Fruit fly (Drosophila melanogaster): ENCODE measurements around the gene CG2246.
A peak's percentile ranks its signal among the peaks of the same experiment; 100 is the strongest.

The CG2246 gene

DNA sequence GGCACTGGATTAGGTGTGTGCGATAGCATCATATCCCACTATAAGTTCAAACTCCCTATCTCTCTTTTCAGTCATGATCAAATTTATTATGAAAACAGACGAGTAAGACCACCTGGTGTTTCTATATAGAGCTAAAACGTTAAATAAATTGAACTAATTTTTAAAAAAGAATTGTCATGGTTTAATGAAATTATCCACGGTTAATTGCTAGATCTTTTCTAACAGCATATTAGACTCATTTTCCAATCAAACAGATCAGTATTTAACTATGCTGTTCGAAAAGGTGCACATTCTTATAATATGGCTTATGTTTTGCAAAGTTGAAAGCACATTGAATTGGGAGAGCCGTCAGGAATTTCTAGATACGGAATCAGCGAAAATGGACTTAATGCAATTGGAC lies 2.6 kb upstream of the CG2246 start, which contains the start of gene PH4alphaNE3:
PH4alphaNE3 (plus strand) TSS at position 301 of the 400 bp plus-strand sequence.
- TF ChIP-seq CG5953 (GFP tag; IDR thresholded peaks at IDR 0.05), result no peak
- no peak for TF ChIP-seq CG16815 (GFP tag; optimal IDR thresholded peaks at IDR 0.05)
- TF ChIP-seq sens (GFP tag), result peak; percentile 26
- TF ChIP-seq Eip74EF (GFP tag; optimal IDR thresholded peaks at IDR 0.05), result no peak
- TF ChIP-seq CG16779 (GFP tag; IDR thresholded peaks at IDR 0.05), result no peak
- TF ChIP-seq Ets65A (GFP tag), result peak; percentile 19

DNA sequence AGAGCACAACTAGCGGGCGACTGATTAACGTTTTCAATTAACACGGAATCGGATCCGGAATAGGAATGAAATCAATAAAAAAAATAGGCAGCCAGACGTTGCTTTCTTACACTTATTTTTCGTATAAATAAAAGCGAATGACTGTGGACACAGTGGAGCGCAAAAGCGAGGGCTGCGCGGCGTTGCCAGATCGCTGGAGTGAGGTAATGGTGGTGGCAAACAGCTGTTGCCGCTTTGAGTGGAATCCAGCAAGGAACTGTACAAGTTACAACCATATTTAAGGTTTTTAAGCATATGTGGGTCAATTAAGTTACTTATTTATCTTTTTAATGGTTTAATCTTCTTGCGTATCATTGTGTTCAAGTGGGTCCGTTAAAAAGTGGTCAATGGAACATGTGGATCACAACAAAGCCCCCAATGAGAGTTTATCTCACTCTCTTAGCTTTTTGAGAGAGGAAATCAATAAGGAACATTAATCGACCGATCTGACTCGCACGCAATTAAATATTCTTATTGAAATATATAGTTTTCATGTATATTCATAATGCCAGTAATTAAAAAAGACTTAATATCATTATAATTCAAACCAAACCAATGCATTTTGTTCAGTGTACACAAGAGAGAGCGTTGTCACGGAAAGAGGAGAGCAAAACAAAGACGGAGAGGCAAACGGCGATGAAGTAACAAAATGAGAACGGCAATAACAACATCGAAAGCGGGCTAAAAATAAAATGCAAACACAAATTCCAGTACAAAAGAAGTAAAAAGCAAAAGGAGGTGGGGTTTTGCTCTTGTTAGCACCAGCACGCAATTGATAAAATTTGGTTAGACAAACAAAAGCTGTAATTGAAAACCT lies 907 bp downstream of the CG2246 start:
- TF ChIP-seq CG9932 (GFP tag; IDR thresholded peaks at IDR 0.05) (peak; percentile 87), tin (GFP tag; optimal IDR thresholded peaks at IDR 0.05) (peak; percentile 91), gcm (GFP tag; optimal IDR thresholded peaks at IDR 0.05) (peak; percentile 94), CG15011 (GFP tag; optimal IDR thresholded peaks at IDR 0.05) (peak; percentile 85), crol (GFP tag; IDR thresholded peaks at IDR 0.05) (no peak), Eip74EF (GFP tag; optimal IDR thresholded peaks at IDR 0.05) (peak in 1 of 2 experiments; percentile 90), Camta (GFP tag; optimal IDR thresholded peaks at IDR 0.05) (peak; percentile 87), CG16813 (GFP tag; IDR thresholded peaks at IDR 0.05; ENCODE audit: partially characterized antibody) (no peak), Gug (GFP tag; IDR thresholded peaks at IDR 0.05) (peak; percentile 79), D19B (GFP tag; optimal IDR thresholded peaks at IDR 0.05) (peak; percentile 72), CG18011 (GFP tag; optimal IDR thresholded peaks at IDR 0.05) (peak; percentile 81), hb (GFP tag; IDR thresholded peaks at IDR 0.05; ENCODE audit: partially characterized antibody) (no peak), Ravus (GFP tag; IDR thresholded peaks at IDR 0.05) (peak; percentile 70), phol (tag; optimal IDR thresholded peaks at IDR 0.05) (peak; percentile 88), CG7745 (tag; optimal IDR thresholded peaks at IDR 0.05) (no peak), so (GFP tag; IDR thresholded peaks at IDR 0.05) (peak; percentile 96), zen (tag; optimal IDR thresholded peaks at IDR 0.05) (peak; percentile 80), CG4707 (GFP tag; optimal IDR thresholded peaks at IDR 0.05) (peak; percentile 80), CG2116 (GFP tag; optimal IDR thresholded peaks at IDR 0.05) (peak; percentile 67), schlank (tag; optimal IDR thresholded peaks at IDR 0.05) (peak; percentile 66), otp (GFP tag; IDR thresholded peaks at IDR 0.05) (peak; percentile 93), dpn (GFP tag; optimal IDR thresholded peaks at IDR 0.05) (peak; percentile 90 to 91), CG10979 (tag; optimal IDR thresholded peaks at IDR 0.05) (peak; percentile 90), CG16779 (GFP tag; IDR thresholded peaks at IDR 0.05) (peak; percentile 87), NfI (GFP tag; optimal IDR thresholded peaks at IDR 0.05) (peak; percentile 89), disco-r (GFP tag; optimal IDR thresholded peaks at IDR 0.05) (peak; percentile 76), CG13424 (tag; optimal IDR thresholded peaks at IDR 0.05) (peak; percentile 90), Aef1 (GFP tag; IDR thresholded peaks at IDR 0.05) (peak; percentile 88), CG17802 (tag; optimal IDR thresholded peaks at IDR 0.05) (peak; percentile 71), CG4282 (GFP tag; optimal IDR thresholded peaks at IDR 0.05) (peak; percentile 54), CG8765 (GFP tag; IDR thresholded peaks at IDR 0.05) (peak; percentile 63), Asciz (GFP tag; optimal IDR thresholded peaks at IDR 0.05) (peak; percentile 86), tio (GFP tag; optimal IDR thresholded peaks at IDR 0.05) (peak; percentile 84), stc (GFP tag; IDR thresholded peaks at IDR 0.05) (peak; percentile 97), fd3F (GFP tag; optimal IDR thresholded peaks at IDR 0.05) (peak; percentile 82), Xrp1 (GFP tag; IDR thresholded peaks at IDR 0.05) (peak; percentile 95), CG18599 (GFP tag; optimal IDR thresholded peaks at IDR 0.05) (peak; percentile 94), vfl (GFP tag; optimal IDR thresholded peaks at IDR 0.05) (peak; percentile 78), chif (GFP tag; optimal IDR thresholded peaks at IDR 0.05) (peak; percentile 81 to 86), her (GFP tag; optimal IDR thresholded peaks at IDR 0.05) (peak; percentile 61), CG15514 (GFP tag; optimal IDR thresholded peaks at IDR 0.05) (peak; percentile 82), Nf-YA (GFP tag; IDR thresholded peaks at IDR 0.05) (peak; percentile 90)

Measured in whole organism, embryonic.